Worm (Caenorhabditis elegans): Measurements from ENCODE around the gene T21C9.9.

T21C9.9 gene

DNA sequence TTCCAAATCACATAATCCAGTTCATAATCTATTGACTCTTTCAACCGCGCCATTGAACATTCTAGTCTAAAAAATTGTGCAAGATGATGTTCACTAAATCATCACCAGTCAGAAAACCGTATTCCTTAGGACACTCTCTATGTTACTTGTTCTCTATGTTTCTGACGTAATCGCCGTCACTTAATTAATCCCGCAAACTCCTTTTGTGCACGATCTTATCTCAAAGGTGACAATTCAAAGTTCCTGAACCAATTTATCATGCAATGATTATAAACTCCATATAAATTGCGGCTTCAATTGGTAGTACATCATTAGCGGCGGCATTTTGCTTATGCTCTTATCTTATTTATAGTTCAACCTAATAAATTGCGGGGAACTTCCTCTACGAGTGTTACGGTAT lies 29.6 kb downstream of the T21C9.9 start:
- peak; percentile 49 for TF ChIP-seq pqm-1 (tag; optimal IDR thresholded peaks at IDR 0.05)
- TF ChIP-seq skn-1 (tag; optimal IDR thresholded peaks at IDR 0.05): peak; percentile 27
- no peak for TF ChIP-seq nhr-28 (tag; optimal IDR thresholded peaks at IDR 0.05)
- TF ChIP-seq ZK546.5 (tag; optimal IDR thresholded peaks at IDR 0.05): no peak
- TF ChIP-seq elt-2 (tag; optimal IDR thresholded peaks at IDR 0.05): peak; percentile 81

DNA sequence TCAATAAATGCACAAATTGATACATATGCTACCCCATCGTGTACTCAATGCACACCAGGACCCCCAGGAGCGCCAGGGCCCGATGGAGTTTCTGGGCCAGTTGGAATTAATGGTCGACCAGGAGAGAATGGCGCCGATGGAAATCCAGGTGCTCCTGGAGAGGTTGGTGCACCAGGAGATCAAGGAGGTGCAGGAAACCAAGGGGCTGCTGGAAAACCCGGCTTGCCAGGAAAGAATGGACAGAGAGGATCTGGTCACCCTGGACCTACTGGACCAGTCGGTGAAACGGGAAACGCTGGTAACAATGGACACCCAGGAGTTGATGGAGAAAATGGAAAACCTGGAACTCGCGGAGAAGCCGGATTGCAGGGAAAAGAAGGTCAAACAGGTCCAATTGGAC lies 30.7 kb downstream of the T21C9.9 start:
- no peak for TF ChIP-seq lin-15B (tag; optimal IDR thresholded peaks at IDR 0.05)
- no peak for TF ChIP-seq pqm-1 (tag; optimal IDR thresholded peaks at IDR 0.05)

DNA sequence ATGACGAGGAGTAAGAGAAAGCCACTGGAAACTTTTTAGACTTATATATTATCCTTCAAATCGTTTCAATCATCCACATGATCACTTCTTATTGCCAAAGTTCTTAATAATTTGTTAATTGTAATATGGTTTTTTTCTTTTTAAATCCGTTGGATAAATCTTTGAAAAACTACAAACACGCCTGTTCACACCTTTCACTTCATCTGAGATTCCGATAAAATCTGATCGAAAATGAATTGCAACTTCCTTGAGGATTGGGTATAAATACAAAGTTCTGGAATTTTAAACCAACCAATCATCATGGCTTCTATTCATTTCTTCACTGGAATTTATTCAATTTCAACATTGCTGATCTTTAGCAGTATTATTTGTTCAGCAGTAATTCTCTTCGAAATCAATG lies 31.8 kb downstream of the T21C9.9 start, which contains the start of gene col-152:
Gene col-152, plus strand, starts transcription at position 301 of the 400 bp plus-strand sequence.
- no peak for TF ChIP-seq ceh-16 (tag; optimal IDR thresholded peaks at IDR 0.05)
- TF ChIP-seq elt-2 (tag; optimal IDR thresholded peaks at IDR 0.05): no peak

DNA sequence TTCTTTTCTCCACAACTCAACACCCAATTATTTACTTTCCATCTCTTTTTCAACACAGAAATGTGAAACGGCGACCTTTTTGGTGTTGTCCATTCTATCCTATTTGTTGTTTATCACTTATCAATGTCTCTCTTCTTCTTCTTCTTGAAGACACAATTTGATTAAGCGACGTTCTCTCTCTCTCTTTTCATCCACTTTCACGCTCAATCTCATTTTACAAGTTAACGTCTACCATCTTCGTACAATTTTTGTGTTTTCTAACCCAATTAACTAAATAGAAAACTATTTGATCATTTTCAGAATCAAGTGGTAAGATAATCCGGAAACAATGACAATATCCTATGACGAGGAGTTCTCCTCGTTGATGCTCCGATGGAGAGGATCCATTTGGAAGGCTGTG lies 34.7 kb downstream of the T21C9.9 start, which contains the start of gene best-14:
Gene best-14, plus strand, starts transcription at position 301 of the 400 bp plus-strand sequence.
- TF ChIP-seq hmg-11 (tag; optimal IDR thresholded peaks at IDR 0.05) (no peak), nhr-28 (tag; optimal IDR thresholded peaks at IDR 0.05) (no peak), ama-1 (optimal IDR thresholded peaks at IDR 0.05) (no peak)

DNA sequence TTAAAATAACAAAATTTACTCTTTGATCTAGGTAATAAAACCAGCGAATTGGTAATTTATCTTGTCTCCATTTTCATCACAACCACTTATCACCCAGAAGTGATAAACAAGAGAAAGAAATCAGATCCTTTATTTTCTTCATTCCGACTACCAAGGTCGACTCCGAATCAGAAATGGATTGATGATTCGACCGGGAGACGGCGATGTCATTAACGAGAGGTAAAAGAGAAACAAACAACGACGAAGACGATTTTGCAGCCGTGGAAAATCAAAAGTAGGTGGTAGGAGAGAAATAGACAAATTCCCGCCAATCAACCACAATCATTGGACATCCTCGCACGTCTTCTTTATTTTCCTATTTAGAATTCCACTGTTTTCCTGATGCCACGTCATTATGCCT lies 35.3 kb downstream of the T21C9.9 start:
- TF ChIP-seq nhr-12 (tag; optimal IDR thresholded peaks at IDR 0.05): no peak
- no peak for TF ChIP-seq ceh-16 (tag; optimal IDR thresholded peaks at IDR 0.05)
- TF ChIP-seq ztf-11 (tag; optimal IDR thresholded peaks at IDR 0.05): no peak
- TF ChIP-seq ceh-28 (tag; optimal IDR thresholded peaks at IDR 0.05): no peak
- TF ChIP-seq pha-4 (tag; optimal IDR thresholded peaks at IDR 0.05): no peak
- no peak for TF ChIP-seq nhr-77 (tag; optimal IDR thresholded peaks at IDR 0.05)
- TF ChIP-seq snpc-4 (tag; optimal IDR thresholded peaks at IDR 0.05): no peak
- TF ChIP-seq hmg-11 (tag; optimal IDR thresholded peaks at IDR 0.05): no peak
- TF ChIP-seq skn-1 (tag; optimal IDR thresholded peaks at IDR 0.05): no peak
- no peak for TF ChIP-seq tbx-2 (tag; optimal IDR thresholded peaks at IDR 0.05)
- TF ChIP-seq elt-2 (tag; optimal IDR thresholded peaks at IDR 0.05): no peak
- no peak for TF ChIP-seq nhr-28 (tag; optimal IDR thresholded peaks at IDR 0.05)
- TF ChIP-seq lin-39 (tag; optimal IDR thresholded peaks at IDR 0.05): no peak
- TF ChIP-seq sea-2 (GFP tag; optimal IDR thresholded peaks at IDR 0.05): no peak
- TF ChIP-seq pqm-1 (tag; optimal IDR thresholded peaks at IDR 0.05): no peak
- no peak for TF ChIP-seq zag-1 (tag; optimal IDR thresholded peaks at IDR 0.05)
- no peak for TF ChIP-seq R02D3.7 (tag; optimal IDR thresholded peaks at IDR 0.05)
- TF ChIP-seq nhr-23 (tag; optimal IDR thresholded peaks at IDR 0.05): peak; percentile 40
- TF ChIP-seq nhr-237 (tag; optimal IDR thresholded peaks at IDR 0.05): no peak
- TF ChIP-seq nhr-25 (tag; optimal IDR thresholded peaks at IDR 0.05): peak; percentile 24
- no peak for TF ChIP-seq lsy-12 (tag; optimal IDR thresholded peaks at IDR 0.05)
- TF ChIP-seq elt-3 (tag; optimal IDR thresholded peaks at IDR 0.05): peak in 1 of 3 experiments; percentile 55
- TF ChIP-seq unc-39 (tag; optimal IDR thresholded peaks at IDR 0.05): no peak
- TF ChIP-seq elt-1 (tag; optimal IDR thresholded peaks at IDR 0.05): no peak

DNA sequence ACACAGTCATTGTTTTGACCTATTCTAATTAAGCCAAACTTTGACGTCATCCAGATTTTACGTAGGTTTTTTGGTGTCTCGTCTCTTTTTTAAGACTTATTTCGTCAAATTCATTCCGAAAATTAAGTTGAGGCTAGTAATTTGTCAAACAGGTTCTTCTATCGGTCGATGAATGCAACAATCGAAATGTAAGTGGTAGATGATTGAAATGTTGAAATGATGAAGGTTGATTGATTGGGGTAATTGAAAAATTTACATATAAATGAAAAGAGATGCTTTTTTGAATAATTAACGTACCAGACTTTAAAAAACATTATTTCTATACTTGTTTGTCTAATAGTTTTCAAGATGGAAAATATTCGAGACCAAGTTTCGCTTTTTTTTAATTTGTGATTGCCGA lies 36.0 kb downstream of the T21C9.9 start:
- TF ChIP-seq lin-39 (tag; optimal IDR thresholded peaks at IDR 0.05) (no peak), nhr-23 (tag; optimal IDR thresholded peaks at IDR 0.05) (no peak), lin-15B (tag; optimal IDR thresholded peaks at IDR 0.05) (no peak), tbx-2 (tag; optimal IDR thresholded peaks at IDR 0.05) (no peak), egl-27 (tag; optimal IDR thresholded peaks at IDR 0.05) (no peak), egl-5 (tag; optimal IDR thresholded peaks at IDR 0.05) (no peak), nhr-28 (tag; optimal IDR thresholded peaks at IDR 0.05) (no peak), mml-1 (tag; optimal IDR thresholded peaks at IDR 0.05) (no peak), ama-1 (optimal IDR thresholded peaks at IDR 0.05) (no peak)

DNA sequence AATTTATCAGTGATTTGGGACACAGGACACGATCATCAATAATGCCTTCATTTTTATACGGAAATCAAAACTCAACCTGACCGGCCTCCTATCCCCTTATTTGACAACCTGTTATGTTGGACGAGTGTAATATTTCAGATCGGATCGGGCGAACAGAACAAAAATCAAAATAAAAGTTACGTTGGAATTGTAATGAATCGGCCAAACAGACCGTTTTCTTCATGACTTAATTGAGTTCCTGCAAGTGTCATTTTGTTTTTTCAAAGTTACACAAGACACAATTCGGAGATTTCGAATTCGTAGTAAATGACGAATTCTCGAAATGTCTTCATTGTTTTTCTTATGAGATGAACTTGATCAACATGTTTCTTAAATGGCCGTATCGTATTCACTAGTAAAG lies 37.1 kb downstream of the T21C9.9 start, which contains the start of gene F32G8.3:
Gene F32G8.3, minus strand, starts transcription at position 101 of the 400 bp plus-strand sequence.
- no peak for TF ChIP-seq fos-1 (tag; optimal IDR thresholded peaks at IDR 0.05)
